Fruit fly (Drosophila melanogaster): ENCODE measurements around the gene Ptp10D.

dm6 chrX:11572270-11572914 is 49.4 kb upstream of the Ptp10D start, which contains the start of the genes Kmn1 and Reepl1:
- no peak for TF ChIP-seq CrebA (GFP tag; optimal IDR thresholded peaks at IDR 0.05; ENCODE audit: borderline replicate concordance)
- TF ChIP-seq Abd-B (GFP tag; optimal IDR thresholded peaks at IDR 0.05), result no peak
- TF ChIP-seq sage (GFP tag; optimal IDR thresholded peaks at IDR 0.05), result no peak
- no peak for TF ChIP-seq GATAd (GFP tag; optimal IDR thresholded peaks at IDR 0.05)
- TF ChIP-seq usp (GFP tag; optimal IDR thresholded peaks at IDR 0.05), result no peak
- TF ChIP-seq N (GFP tag; optimal IDR thresholded peaks at IDR 0.05), result no peak
- no peak for TF ChIP-seq jim (GFP tag; optimal IDR thresholded peaks at IDR 0.05)
